Fruit fly (Drosophila melanogaster): ENCODE results near the gene CG6508.

CG6508 gene

dm6 chr2L:10831590-10831989 lies 12.7 kb downstream of the CG6508 start:
- TF ChIP-seq CG5204 (GFP tag; optimal IDR thresholded peaks at IDR 0.05), result no peak
- TF ChIP-seq kay (GFP tag; ENCODE audit: borderline replicate concordance), result no peak
- no peak for TF ChIP-seq Hr96 (GFP tag; optimal IDR thresholded peaks at IDR 0.05)
- no peak for TF ChIP-seq tj (GFP tag; optimal IDR thresholded peaks at IDR 0.05)
- no peak for TF ChIP-seq CG1620 (GFP tag; optimal IDR thresholded peaks at IDR 0.05)

dm6 chr2L:10837491-10837890 lies 18.6 kb downstream of the CG6508 start, which contains the start of gene Nos:
Gene Nos (minus strand): TSS chr2L:10837511.
- no peak for TF ChIP-seq Crg-1 (GFP tag; optimal IDR thresholded peaks at IDR 0.05)
- no peak for TF ChIP-seq toe (GFP tag; optimal IDR thresholded peaks at IDR 0.05)
- TF ChIP-seq cic (GFP tag; optimal IDR thresholded peaks at IDR 0.05), result no peak
- TF ChIP-seq Clk (GFP tag; optimal IDR thresholded peaks at IDR 0.05), result no peak
- no peak for TF ChIP-seq CG7045 (GFP tag; optimal IDR thresholded peaks at IDR 0.05)
- TF ChIP-seq Hr96 (GFP tag; optimal IDR thresholded peaks at IDR 0.05), result no peak
- no peak for TF ChIP-seq CG7101 (tag; optimal IDR thresholded peaks at IDR 0.05)
- TF ChIP-seq pad (GFP tag; optimal IDR thresholded peaks at IDR 0.05), result no peak
- TF ChIP-seq CG1620 (GFP tag; optimal IDR thresholded peaks at IDR 0.05), result no peak
- TF ChIP-seq Mnt (GFP tag; optimal IDR thresholded peaks at IDR 0.05), result no peak
- TF ChIP-seq kay (GFP tag; ENCODE audit: borderline replicate concordance), result no peak

- no peak for TF ChIP-seq bab1 (GFP tag; optimal IDR thresholded peaks at IDR 0.05)
- no peak for TF ChIP-seq CG7045 (GFP tag; optimal IDR thresholded peaks at IDR 0.05)
- TF ChIP-seq CG33017 (tag; optimal IDR thresholded peaks at IDR 0.05), result no peak
- TF ChIP-seq tj (GFP tag; optimal IDR thresholded peaks at IDR 0.05), result no peak
- TF ChIP-seq Crg-1 (GFP tag; optimal IDR thresholded peaks at IDR 0.05), result no peak
These were observed 22.7 kb downstream of the CG6508 start for dm6 chr2L:10841619-10842018.

- TF ChIP-seq kay (GFP tag; ENCODE audit: borderline replicate concordance), result peak; percentile 94
- no peak for TF ChIP-seq CG7101 (tag; optimal IDR thresholded peaks at IDR 0.05)
- no peak for TF ChIP-seq CG12768 (GFP tag; optimal IDR thresholded peaks at IDR 0.05)
- peak; percentile 31 for TF ChIP-seq tj (GFP tag; optimal IDR thresholded peaks at IDR 0.05)
- peak; percentile 82 for TF ChIP-seq Mnt (GFP tag; optimal IDR thresholded peaks at IDR 0.05)
- peak; percentile 10 for TF ChIP-seq CG14711 (tag; optimal IDR thresholded peaks at IDR 0.05)
- peak; percentile 65 for TF ChIP-seq bab1 (GFP tag; optimal IDR thresholded peaks at IDR 0.05)
These were observed 23.4 kb downstream of the CG6508 start, which contains the start of gene CG6700 for dm6 chr2L:10842326-10842725. Gene CG6700 (minus strand): TSS chr2L:10842597.

dm6 chr2L:10845564-10845963 lies 26.7 kb downstream of the CG6508 start, which contains the start of the genes CG17139 and CG17140:
Gene CG17139 (minus strand): TSS chr2L:10845664.
Gene CG17140 (minus strand): TSS chr2L:10845664.
- no peak for TF ChIP-seq Clk (GFP tag; optimal IDR thresholded peaks at IDR 0.05)
- TF ChIP-seq kay (GFP tag; ENCODE audit: borderline replicate concordance), result no peak
- no peak for TF ChIP-seq tj (GFP tag; optimal IDR thresholded peaks at IDR 0.05)

dm6 chr2L:10846944-10847343 lies 28.0 kb downstream of the CG6508 start, which contains the start of gene Porin2:
Gene Porin2 (minus strand): TSS chr2L:10847044.
- TF ChIP-seq kay (GFP tag; ENCODE audit: borderline replicate concordance) (peak; percentile 12), CG7101 (tag; optimal IDR thresholded peaks at IDR 0.05) (no peak), CG12768 (GFP tag; optimal IDR thresholded peaks at IDR 0.05) (no peak), Clk (GFP tag; optimal IDR thresholded peaks at IDR 0.05) (no peak), CG1620 (GFP tag; optimal IDR thresholded peaks at IDR 0.05) (no peak)

- TF ChIP-seq CG12768 (GFP tag; optimal IDR thresholded peaks at IDR 0.05) (peak; percentile 15), CG7045 (GFP tag; optimal IDR thresholded peaks at IDR 0.05) (peak; percentile 67), Clk (GFP tag; optimal IDR thresholded peaks at IDR 0.05) (no peak), toe (GFP tag; optimal IDR thresholded peaks at IDR 0.05) (no peak), bab1 (GFP tag; optimal IDR thresholded peaks at IDR 0.05) (no peak), tj (GFP tag; optimal IDR thresholded peaks at IDR 0.05) (peak; percentile 39), CG5204 (GFP tag; optimal IDR thresholded peaks at IDR 0.05) (no peak), pad (GFP tag; optimal IDR thresholded peaks at IDR 0.05) (no peak), CG14711 (tag; optimal IDR thresholded peaks at IDR 0.05) (peak; percentile 26), Hr96 (GFP tag; optimal IDR thresholded peaks at IDR 0.05) (no peak), cnc (optimal IDR thresholded peaks at IDR 0.05) (no peak), CG1620 (GFP tag; optimal IDR thresholded peaks at IDR 0.05) (no peak), CG33017 (tag; optimal IDR thresholded peaks at IDR 0.05) (peak; percentile 42), kay (GFP tag; ENCODE audit: borderline replicate concordance) (peak; percentile 79), cic (GFP tag; optimal IDR thresholded peaks at IDR 0.05) (no peak), CG7101 (tag; optimal IDR thresholded peaks at IDR 0.05) (peak; percentile 43), Crg-1 (GFP tag; optimal IDR thresholded peaks at IDR 0.05) (peak; percentile 24), Mnt (GFP tag; optimal IDR thresholded peaks at IDR 0.05) (no peak), ovo (GFP tag; optimal IDR thresholded peaks at IDR 0.05) (peak; percentile 87), CG11617 (GFP tag; optimal IDR thresholded peaks at IDR 0.05) (peak; percentile 51)
These were observed 30.7 kb downstream of the CG6508 start, which contains the start of gene SmydA-3 for dm6 chr2L:10849511-10850191. Gene SmydA-3 (plus strand): TSS chr2L:10850141.
